Worm (Caenorhabditis elegans) whole organism, midembryonic: Measurements from ENCODE around the gene nsph-4.1.

Experiments used
- cog-1 ChIP-seq: sonication (generic microtip); optimal IDR thresholded peaks from 2 replicates; lab custom pipeline; 2016; ENCODE audit warnings: missing genetic modification characterization, missing compliant biosample characterization
- flt-1 ChIP-seq: fragments of 200-800 bp; sonication (Bioruptor generic); IDR thresholded peaks from 2 replicates; pipeline ENCODE4 v1.3.6; 2022; ENCODE audit warnings: missing genetic modification characterization, missing compliant biosample characterization
- med-1 ChIP-seq: sonication (generic microtip); optimal IDR thresholded peaks from 2 replicates; lab custom pipeline; 2017; ENCODE audit warnings: missing genetic modification characterization, mild to moderate bottlenecking, missing compliant biosample characterization, antibody characterized with exemption, missing genetic modification reagents; ENCODE audit not compliant: insufficient read depth
- ref-1 ChIP-seq: fragments of 200-800 bp; sonication (Bioruptor generic); conservative IDR thresholded peaks from 2 replicates; pipeline ENCODE4 v1.3.6; 2022; ENCODE audit warnings: missing genetic modification reagents, missing genetic modification characterization, missing compliant biosample characterization
- ztf-29 ChIP-seq: fragments of 200-800 bp; sonication (Bioruptor generic); IDR thresholded peaks from 2 replicates; pipeline ENCODE4 v1.3.6; 2022; ENCODE audit warnings: missing genetic modification reagents, missing genetic modification characterization, missing compliant biosample characterization

DNA sequence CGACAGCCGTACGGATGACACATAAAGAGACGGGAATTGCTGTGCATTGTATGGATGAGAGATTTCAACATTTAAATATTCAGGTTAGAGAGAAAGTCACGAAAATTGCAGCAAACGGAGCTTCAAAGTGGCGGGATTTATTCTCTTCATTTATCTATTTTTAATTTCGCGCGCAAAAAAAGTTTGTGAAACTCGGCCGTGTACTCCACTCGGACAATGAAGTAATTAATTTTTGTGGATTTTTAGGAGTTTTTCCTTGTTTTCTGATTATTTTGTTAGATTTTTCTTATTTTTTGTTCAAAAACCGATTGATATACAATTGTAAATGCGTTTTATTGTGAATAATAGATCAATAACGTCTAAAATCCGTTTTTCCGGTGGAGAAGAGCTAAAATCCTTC, 38.6 kb upstream of the nsph-4.1 start:
- TF ChIP-seq flt-1 (GFP tag; lab: Robert Waterston, UW): no peak
- TF ChIP-seq ref-1 (GFP tag; lab: Robert Waterston, UW): no peak
- no peak for TF ChIP-seq cog-1 (tag; lab: Kevin White, UChicago)
- TF ChIP-seq med-1: no peak
- no peak for TF ChIP-seq ztf-29 (GFP tag; lab: Robert Waterston, UW)
